Fruit fly (Drosophila melanogaster) whole organism, pupa: ENCODE results near the gene chm.

Experiments used
- CG10348 ChIP-seq: fragments of 200-800 bp; sonication (Bioruptor generic); IDR thresholded peaks from 2 replicates; pipeline ENCODE4 v1.3.6; 2022; ENCODE audit warnings: missing biosample characterization, missing genetic modification characterization
- CG12605 ChIP-seq: fragments of 200-800 bp; sonication (Bioruptor generic); IDR thresholded peaks from 2 replicates; pipeline ENCODE4 v1.3.6; 2022; ENCODE audit warnings: missing biosample characterization, missing genetic modification characterization
- CG13204 ChIP-seq: fragments of 200-800 bp; sonication (Bioruptor generic); optimal IDR thresholded peaks from 2 replicates; lab custom pipeline; 2018; ENCODE audit warnings: missing biosample characterization, mild to moderate bottlenecking, missing genetic modification characterization, moderate library complexity
- CG14655 ChIP-seq: fragments of 200-800 bp; sonication (Bioruptor generic); optimal IDR thresholded peaks from 3 replicates; lab custom pipeline; 2017; ENCODE audit warnings: mild to moderate bottlenecking, missing biosample characterization, missing genetic modification reagents, missing genetic modification characterization
- CG15710 ChIP-seq: fragments of 200-800 bp; sonication (Bioruptor generic); optimal IDR thresholded peaks from 2 replicates; lab custom pipeline; 2018; ENCODE audit warnings: missing biosample characterization, mild to moderate bottlenecking, missing genetic modification characterization, moderate library complexity
- CG17806 ChIP-seq: fragments of 200-800 bp; sonication (Bioruptor generic); optimal IDR thresholded peaks from 2 replicates; lab custom pipeline; 2018; ENCODE audit warnings: missing biosample characterization, mild to moderate bottlenecking, missing genetic modification characterization, moderate library complexity
- CG32121 ChIP-seq: fragments of 200-800 bp; sonication (Bioruptor generic); IDR thresholded peaks from 2 replicates; pipeline ENCODE4 v1.3.6; 2022; ENCODE audit warnings: missing biosample characterization, missing genetic modification characterization
- CG34367 ChIP-seq: fragments of 200-800 bp; sonication (Bioruptor generic); optimal IDR thresholded peaks from 2 replicates; lab custom pipeline; 2018; ENCODE audit warnings: missing biosample characterization, mild to moderate bottlenecking, missing genetic modification characterization
- CG4496 ChIP-seq: fragments of 200-800 bp; sonication (Bioruptor generic); IDR thresholded peaks from 3 replicates; pipeline ENCODE4 v1.3.6; 2022; ENCODE audit warnings: missing biosample characterization, missing genetic modification characterization
- CG8159 ChIP-seq: fragments of 200-800 bp; sonication (Bioruptor generic); optimal IDR thresholded peaks from 3 replicates; lab custom pipeline; 2018; ENCODE audit warnings: missing biosample characterization, mild to moderate bottlenecking, missing genetic modification characterization, moderate library complexity
- CG8301 ChIP-seq: fragments of 200-800 bp; sonication (Bioruptor generic); optimal IDR thresholded peaks from 2 replicates; lab custom pipeline; 2018; ENCODE audit warnings: missing biosample characterization, mild to moderate bottlenecking, missing genetic modification characterization
- CG9948 ChIP-seq: fragments of 200-800 bp; sonication (Bioruptor generic); optimal IDR thresholded peaks from 2 replicates; lab custom pipeline; 2018; ENCODE audit warnings: missing biosample characterization, mild to moderate bottlenecking, missing genetic modification characterization, moderate library complexity
- D1 ChIP-seq: fragments of 200-800 bp; sonication (Bioruptor generic); optimal IDR thresholded peaks from 2 replicates; lab custom pipeline; 2018; ENCODE audit warnings: missing biosample characterization, mild to moderate bottlenecking, missing genetic modification characterization, moderate library complexity
- EcR ChIP-seq: fragments of 200-800 bp; sonication (Bioruptor generic); optimal IDR thresholded peaks from 3 replicates; lab custom pipeline; 2019; ENCODE audit warnings: missing biosample characterization, missing genetic modification characterization, mild to moderate bottlenecking, moderate library complexity, missing genetic modification reagents
- Ets98B ChIP-seq: fragments of 200-800 bp; sonication (Bioruptor generic); IDR thresholded peaks from 2 replicates; pipeline ENCODE4 v1.3.6; 2022; ENCODE audit warnings: missing biosample characterization, missing genetic modification characterization
- Pif1A ChIP-seq: fragments of 200-800 bp; sonication (Bioruptor generic); optimal IDR thresholded peaks from 3 replicates; lab custom pipeline; 2016; ENCODE audit warnings: missing biosample characterization, missing genetic modification characterization
- Pif1B ChIP-seq: fragments of 200-800 bp; sonication (Bioruptor generic); optimal IDR thresholded peaks from 3 replicates; lab custom pipeline; 2016; ENCODE audit warnings: missing biosample characterization, missing genetic modification characterization
- Snoo ChIP-seq: fragments of 200-800 bp; sonication (Bioruptor generic); optimal IDR thresholded peaks from 3 replicates; lab custom pipeline; 2017; ENCODE audit warnings: missing biosample characterization, mild to moderate bottlenecking, missing genetic modification characterization, inconsistent platforms
- fd96Ca ChIP-seq: fragments of 200-800 bp; sonication (Bioruptor generic); IDR thresholded peaks from 3 replicates; pipeline ENCODE4 v1.3.6; 2022; ENCODE audit warnings: missing biosample characterization, missing genetic modification characterization
- gl ChIP-seq: fragments of 200-800 bp; sonication (Bioruptor generic); optimal IDR thresholded peaks from 2 replicates; lab custom pipeline; 2018; ENCODE audit warnings: missing biosample characterization, mild to moderate bottlenecking, missing genetic modification characterization
- rn ChIP-seq: fragments of 200-800 bp; sonication (Bioruptor generic); IDR thresholded peaks from 2 replicates; pipeline ENCODE4 v1.3.6; 2022; ENCODE audit warnings: missing biosample characterization, missing genetic modification characterization

The chm gene

dm6 chr2L:7418148-7418988 lies 6.2 kb downstream of the chm start:
- TF ChIP-seq CG34367 (tag; lab: Kevin White, UChicago) (peak; percentile 80), Ets98B (GFP tag; lab: Robert Waterston, UW) (peak; percentile 55), CG4496 (GFP tag; lab: Robert Waterston, UW) (no peak), gl (tag; lab: Kevin White, UChicago) (no peak), D1 (tag; lab: Kevin White, UChicago) (peak; percentile 5), CG14655 (peak; percentile 87), CG15710 (tag; lab: Kevin White, UChicago) (peak; percentile 83), Pif1B (peak; percentile 69), CG32121 (GFP tag; lab: Robert Waterston, UW) (no peak), CG9948 (tag; lab: Kevin White, UChicago) (peak; percentile 83), CG12605 (GFP tag; lab: Robert Waterston, UW) (peak; percentile 28), Snoo (tag; lab: Kevin White, UChicago) (peak; percentile 77), Pif1A (GFP tag; lab: Kevin White, UChicago) (peak; percentile 51), CG8159 (tag; lab: Kevin White, UChicago) (peak; percentile 85), EcR (GFP tag; lab: Kevin White, UChicago) (peak; percentile 99), CG17806 (peak; percentile 75), CG10348 (no peak), CG8301 (tag; lab: Kevin White, UChicago) (peak; percentile 75), CG13204 (GFP tag; lab: Kevin White, UChicago) (no peak), rn (GFP tag; lab: Robert Waterston, UW) (no peak), fd96Ca (GFP tag; lab: Robert Waterston, UW) (no peak; the same call in 2 of the 3 replicates)

- no peak for TF ChIP-seq gl (tag; lab: Kevin White, UChicago)
- no peak for TF ChIP-seq D1 (tag; lab: Kevin White, UChicago)
- peak; percentile 81 for TF ChIP-seq CG15710 (tag; lab: Kevin White, UChicago)
- peak; percentile 82 for TF ChIP-seq CG8159 (tag; lab: Kevin White, UChicago)
- TF ChIP-seq CG8301 (tag; lab: Kevin White, UChicago) = peak; percentile 45
- TF ChIP-seq CG13204 (GFP tag; lab: Kevin White, UChicago) = peak; percentile 23
- TF ChIP-seq rn (GFP tag; lab: Robert Waterston, UW) = no peak
- TF ChIP-seq Pif1B = peak; percentile 39
- peak; percentile 38; the same call in 1 of the 2 replicates for TF ChIP-seq CG12605 (GFP tag; lab: Robert Waterston, UW)
- TF ChIP-seq Ets98B (GFP tag; lab: Robert Waterston, UW) = no peak
- peak; percentile 59 for TF ChIP-seq CG34367 (tag; lab: Kevin White, UChicago)
- peak; percentile 55 for TF ChIP-seq Pif1A (GFP tag; lab: Kevin White, UChicago)
- no peak for TF ChIP-seq CG10348
- TF ChIP-seq Snoo (tag; lab: Kevin White, UChicago) = peak; percentile 57
- no peak for TF ChIP-seq CG4496 (GFP tag; lab: Robert Waterston, UW)
- TF ChIP-seq CG32121 (GFP tag; lab: Robert Waterston, UW) = peak; percentile 28; the same call in 1 of the 2 replicates
- TF ChIP-seq EcR (GFP tag; lab: Kevin White, UChicago) = peak; percentile 97
- TF ChIP-seq fd96Ca (GFP tag; lab: Robert Waterston, UW) = no peak; the same call in 2 of the 3 replicates
- TF ChIP-seq CG17806 = peak; percentile 65
- peak; percentile 74 for TF ChIP-seq CG9948 (tag; lab: Kevin White, UChicago)
- TF ChIP-seq CG14655 = peak; percentile 58
These were observed 7.4 kb downstream of the chm start for dm6 chr2L:7419408-7420304.

dm6 chr2L:7420305-7421287 lies 8.4 kb downstream of the chm start:
- TF ChIP-seq CG17806 = peak; percentile 84
- TF ChIP-seq CG15710 (tag; lab: Kevin White, UChicago) = peak; percentile 96
- TF ChIP-seq Pif1A (GFP tag; lab: Kevin White, UChicago) = peak; percentile 86
- peak; percentile 68 for TF ChIP-seq Snoo (tag; lab: Kevin White, UChicago)
- TF ChIP-seq CG10348 = no peak
- peak; percentile 57 for TF ChIP-seq CG12605 (GFP tag; lab: Robert Waterston, UW)
- peak; percentile 64 for TF ChIP-seq CG32121 (GFP tag; lab: Robert Waterston, UW)
- peak; percentile 92 for TF ChIP-seq CG8159 (tag; lab: Kevin White, UChicago)
- TF ChIP-seq CG14655 = peak; percentile 81
- TF ChIP-seq gl (tag; lab: Kevin White, UChicago) = peak; percentile 63
- peak; percentile 76 for TF ChIP-seq CG34367 (tag; lab: Kevin White, UChicago)
- TF ChIP-seq Ets98B (GFP tag; lab: Robert Waterston, UW) = peak; percentile 64
- TF ChIP-seq CG9948 (tag; lab: Kevin White, UChicago) = peak; percentile 78
- TF ChIP-seq D1 (tag; lab: Kevin White, UChicago) = peak; percentile 38
- peak; percentile 76 for TF ChIP-seq rn (GFP tag; lab: Robert Waterston, UW)
- TF ChIP-seq CG4496 (GFP tag; lab: Robert Waterston, UW) = no peak; the same call in 2 of the 3 replicates
- peak; percentile 90 for TF ChIP-seq EcR (GFP tag; lab: Kevin White, UChicago)
- peak; percentile 88 for TF ChIP-seq fd96Ca (GFP tag; lab: Robert Waterston, UW)
- peak; percentile 77 for TF ChIP-seq CG13204 (GFP tag; lab: Kevin White, UChicago)
- TF ChIP-seq CG8301 (tag; lab: Kevin White, UChicago) = peak; percentile 68
- TF ChIP-seq Pif1B = peak; percentile 74
